Fruit fly (Drosophila melanogaster): ENCODE data around the gene CG15743.

CG15743 gene

dm6 chrX:13276713-13277112 is 8.8 kb upstream of the CG15743 start (continued):
- TF ChIP-seq Scr (GFP tag; IDR thresholded peaks at IDR 0.05; ENCODE audit: partially characterized antibody) (no peak), Camta (GFP tag; optimal IDR thresholded peaks at IDR 0.05) (no peak), mam (GFP tag; optimal IDR thresholded peaks at IDR 0.05) (peak; percentile 33), BEAF-32 (GFP tag; optimal IDR thresholded peaks at IDR 0.05) (no peak), CG8089 (GFP tag; optimal IDR thresholded peaks at IDR 0.05) (peak; percentile 12), disco-r (GFP tag; optimal IDR thresholded peaks at IDR 0.05) (no peak), CG30403 (GFP tag; optimal IDR thresholded peaks at IDR 0.05) (peak; percentile 69), CG7357 (GFP tag; IDR thresholded peaks at IDR 0.05) (peak; percentile 58), BtbVII (GFP tag; optimal IDR thresholded peaks at IDR 0.05) (peak; percentile 88), CG7745 (tag; optimal IDR thresholded peaks at IDR 0.05) (no peak), CG11085 (GFP tag; IDR thresholded peaks at IDR 0.05) (peak; percentile 50), CG13296 (GFP tag; optimal IDR thresholded peaks at IDR 0.05) (peak; percentile 87), Fer2 (tag; optimal IDR thresholded peaks at IDR 0.05) (peak; percentile 60), chinmo (GFP tag; IDR thresholded peaks at IDR 0.05; ENCODE audit: partially characterized antibody) (no peak), br (optimal IDR thresholded peaks at IDR 0.05) (no peak), sisA (GFP tag; IDR thresholded peaks at IDR 0.05) (peak; percentile 52), CG11093 (GFP tag; IDR thresholded peaks at IDR 0.05) (0 out of 3 replicates have a peak, but pooled peaks have one; percentile 33), CrebB (tag; optimal IDR thresholded peaks at IDR 0.05) (peak; percentile 61), CG31441 (GFP tag; IDR thresholded peaks at IDR 0.05) (peak; percentile 78), nmo (GFP tag; optimal IDR thresholded peaks at IDR 0.05) (peak; percentile 70), lilli (GFP tag; optimal IDR thresholded peaks at IDR 0.05) (peak; percentile 41), CG2889 (GFP tag; IDR thresholded peaks at IDR 0.05) (peak; percentile 55; the same call in 1 of the 3 replicates), dmrt11E (tag; optimal IDR thresholded peaks at IDR 0.05) (peak; percentile 40), onecut (GFP tag; IDR thresholded peaks at IDR 0.05) (0 out of 2 replicates have a peak, but pooled peaks have one; percentile 16), MBD-R2 (GFP tag; IDR thresholded peaks at IDR 0.05) (peak; percentile 49; the same call in 1 of the 2 replicates), CG12391 (tag; optimal IDR thresholded peaks at IDR 0.05) (peak; percentile 78), tgo (GFP tag; IDR thresholded peaks at IDR 0.05) (peak; percentile 81), HLH54F (GFP tag; optimal IDR thresholded peaks at IDR 0.05) (peak; percentile 2), NfI (GFP tag; optimal IDR thresholded peaks at IDR 0.05) (peak; percentile 71), ci (GFP tag; IDR thresholded peaks at IDR 0.05) (peak; percentile 68; the same call in 2 of the 3 replicates), CG17612 (GFP tag; IDR thresholded peaks at IDR 0.05) (0 out of 2 replicates have a peak, but pooled peaks have one; percentile 25), Antp (GFP tag; optimal IDR thresholded peaks at IDR 0.05) (no peak), HLH3B (GFP tag; IDR thresholded peaks at IDR 0.05) (peak; percentile 64), CG3838 (GFP tag; optimal IDR thresholded peaks at IDR 0.05) (no peak), Dbx (GFP tag; IDR thresholded peaks at IDR 0.05) (peak; percentile 78), Xrp1 (GFP tag; IDR thresholded peaks at IDR 0.05) (peak; percentile 73; the same call in 1 of the 2 replicates), nerfin-1 (tag; optimal IDR thresholded peaks at IDR 0.05) (peak; percentile 27), B-H1 (GFP tag; IDR thresholded peaks at IDR 0.05) (peak; percentile 63), CG9437 (GFP tag; optimal IDR thresholded peaks at IDR 0.05) (peak; percentile 67), CG10209 (GFP tag; optimal IDR thresholded peaks at IDR 0.05) (peak; percentile 76), sd (tag; optimal IDR thresholded peaks at IDR 0.05) (peak; percentile 66), CG34422 (GFP tag; IDR thresholded peaks at IDR 0.05) (peak; percentile 63; the same call in 1 of the 3 replicates), CG16815 (GFP tag; optimal IDR thresholded peaks at IDR 0.05) (peak; percentile 22), mirr (GFP tag; optimal IDR thresholded peaks at IDR 0.05) (peak; percentile 40), nau (GFP tag; optimal IDR thresholded peaks at IDR 0.05) (no peak), pfk (GFP tag; optimal IDR thresholded peaks at IDR 0.05) (no peak), CG14014 (GFP tag; IDR thresholded peaks at IDR 0.05) (peak; percentile 89), CG30431 (GFP tag; optimal IDR thresholded peaks at IDR 0.05) (peak; percentile 5), CG18764 (GFP tag; optimal IDR thresholded peaks at IDR 0.05) (peak; percentile 47), shn (GFP tag; optimal IDR thresholded peaks at IDR 0.05) (no peak), CG8944 (GFP tag; optimal IDR thresholded peaks at IDR 0.05) (no peak)

Measured in whole organism, embryonic.